Fruit fly (Drosophila melanogaster) whole organism, adult: ENCODE data around the gene CG5928.

Source experiments
- CG11617 ChIP-seq: fragments of 200-800 bp; sonication (Bioruptor generic); optimal IDR thresholded peaks from 2 replicates; lab custom pipeline; 2017; ENCODE audit warnings: mild to moderate bottlenecking, missing biosample characterization, missing genetic modification reagents, missing genetic modification characterization
- CG12768 ChIP-seq: fragments of 200-800 bp; sonication (Bioruptor generic); optimal IDR thresholded peaks from 2 replicates; lab custom pipeline; 2017; ENCODE audit warnings: missing biosample characterization, missing genetic modification characterization, mild to moderate bottlenecking, moderate library complexity, missing genetic modification reagents
- CG1620 ChIP-seq: fragments of 200-800 bp; sonication (Bioruptor generic); optimal IDR thresholded peaks from 2 replicates; lab custom pipeline; 2016; ENCODE audit warnings: missing biosample characterization, missing genetic modification characterization
- CG33017 ChIP-seq: fragments of 200-800 bp; sonication (Bioruptor generic); optimal IDR thresholded peaks from 2 replicates; lab custom pipeline; 2018; ENCODE audit warnings: missing biosample characterization, mild to moderate bottlenecking, missing genetic modification characterization, moderate library complexity
- CG5204 ChIP-seq: fragments of 200-800 bp; sonication (Bioruptor generic); optimal IDR thresholded peaks from 2 replicates; lab custom pipeline; 2016; ENCODE audit warnings: missing biosample characterization, missing genetic modification characterization
- CG7045 ChIP-seq: fragments of 200-800 bp; sonication (Bioruptor generic); optimal IDR thresholded peaks from 2 replicates; lab custom pipeline; 2017; ENCODE audit warnings: missing biosample characterization, mild to moderate bottlenecking, missing genetic modification characterization
- CG7101 ChIP-seq: fragments of 200-800 bp; sonication (Bioruptor generic); optimal IDR thresholded peaks from 2 replicates; lab custom pipeline; 2018; ENCODE audit warnings: missing biosample characterization, mild to moderate bottlenecking, missing genetic modification characterization, moderate library complexity
- Clk ChIP-seq: fragments of 200-800 bp; sonication (Bioruptor generic); optimal IDR thresholded peaks from 2 replicates; lab custom pipeline; 2017; ENCODE audit warnings: missing biosample characterization, missing genetic modification characterization
- Crg-1 ChIP-seq: fragments of 200-800 bp; sonication (Bioruptor generic); optimal IDR thresholded peaks from 2 replicates; lab custom pipeline; 2016; ENCODE audit warnings: missing biosample characterization, missing genetic modification characterization
- Hr96 ChIP-seq: fragments of 200-800 bp; sonication (Bioruptor generic); optimal IDR thresholded peaks from 2 replicates; lab custom pipeline; 2016; ENCODE audit warnings: missing biosample characterization, missing genetic modification characterization
- Mnt ChIP-seq: fragments of 200-800 bp; sonication (Bioruptor generic); optimal IDR thresholded peaks from 2 replicates; lab custom pipeline; 2016; ENCODE audit warnings: missing biosample characterization, mild to moderate bottlenecking, missing genetic modification characterization
- bab1 ChIP-seq: fragments of 200-800 bp; sonication (Bioruptor generic); optimal IDR thresholded peaks from 3 replicates; lab custom pipeline; 2019; ENCODE audit warnings: missing biosample characterization, mild to moderate bottlenecking, missing genetic modification characterization, moderate library complexity
- cic ChIP-seq: fragments of 200-800 bp; sonication (Bioruptor generic); optimal IDR thresholded peaks from 2 replicates; lab custom pipeline; 2017; ENCODE audit warnings: missing biosample characterization, mild to moderate bottlenecking, missing genetic modification characterization, moderate library complexity
- cnc ChIP-seq, 2 experiments: fragments of >200 bp; optimal IDR thresholded peaks; 2 replicates each; lab custom pipeline; 2017
- kay ChIP-seq: fragments of 200-800 bp; sonication (Bioruptor generic); peaks from one replicate; lab custom pipeline; 2016; ENCODE audit warnings: missing biosample characterization, missing genetic modification characterization, borderline replicate concordance
- ovo ChIP-seq: fragments of 200-800 bp; sonication (Bioruptor generic); optimal IDR thresholded peaks from 2 replicates; lab custom pipeline; 2016; ENCODE audit warnings: missing biosample characterization, missing genetic modification characterization
- pad ChIP-seq: fragments of 200-800 bp; sonication (Bioruptor generic); optimal IDR thresholded peaks from 3 replicates; lab custom pipeline; 2017; ENCODE audit warnings: missing biosample characterization, missing genetic modification characterization, mild to moderate bottlenecking, moderate library complexity, missing genetic modification reagents
- tj ChIP-seq: fragments of 200-800 bp; sonication (Bioruptor generic); optimal IDR thresholded peaks from 3 replicates; lab custom pipeline; 2017; ENCODE audit warnings: missing biosample characterization, mild to moderate bottlenecking, missing genetic modification characterization, moderate library complexity
- toe ChIP-seq: fragments of 200-800 bp; sonication (Bioruptor generic); optimal IDR thresholded peaks from 2 replicates; lab custom pipeline; 2016; ENCODE audit warnings: missing biosample characterization, missing genetic modification characterization

Gene CG5928

DNA sequence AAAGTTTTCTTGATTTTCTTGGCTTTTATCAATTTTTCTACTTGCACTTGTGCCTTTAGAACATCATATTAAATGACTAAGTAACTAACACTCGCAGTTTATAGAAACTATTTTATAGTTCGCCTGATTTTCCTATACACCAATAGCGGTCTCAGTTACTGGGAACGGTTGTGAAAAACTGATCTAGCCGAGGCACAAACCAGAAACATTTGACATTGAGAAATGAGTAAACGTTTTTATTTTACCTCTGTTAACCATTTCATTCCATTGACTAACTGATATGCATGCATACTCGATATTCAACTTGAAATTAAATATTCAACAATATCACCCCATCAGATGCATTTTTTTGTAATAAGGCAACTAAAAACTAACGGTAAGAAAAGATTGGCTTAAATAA lies 32.4 kb upstream of the CG5928 start:
- TF ChIP-seq CG7101 (tag; lab: Kevin White, UChicago) = no peak
- no peak for TF ChIP-seq Hr96
- TF ChIP-seq CG7045 (GFP tag; lab: Kevin White, UChicago) = no peak
- TF ChIP-seq CG1620 (GFP tag; lab: Kevin White, UChicago) = no peak
- no peak for TF ChIP-seq Crg-1 (GFP tag; lab: Kevin White, UChicago)
- TF ChIP-seq CG12768 (GFP tag; lab: Kevin White, UChicago) = no peak
- TF ChIP-seq Clk (GFP tag; lab: Kevin White, UChicago) = no peak
- no peak for TF ChIP-seq CG5204 (GFP tag; lab: Kevin White, UChicago)
- TF ChIP-seq CG11617 = no peak
- TF ChIP-seq kay (GFP tag; lab: Kevin White, UChicago) = no peak
- TF ChIP-seq CG33017 (tag; lab: Kevin White, UChicago) = no peak

DNA sequence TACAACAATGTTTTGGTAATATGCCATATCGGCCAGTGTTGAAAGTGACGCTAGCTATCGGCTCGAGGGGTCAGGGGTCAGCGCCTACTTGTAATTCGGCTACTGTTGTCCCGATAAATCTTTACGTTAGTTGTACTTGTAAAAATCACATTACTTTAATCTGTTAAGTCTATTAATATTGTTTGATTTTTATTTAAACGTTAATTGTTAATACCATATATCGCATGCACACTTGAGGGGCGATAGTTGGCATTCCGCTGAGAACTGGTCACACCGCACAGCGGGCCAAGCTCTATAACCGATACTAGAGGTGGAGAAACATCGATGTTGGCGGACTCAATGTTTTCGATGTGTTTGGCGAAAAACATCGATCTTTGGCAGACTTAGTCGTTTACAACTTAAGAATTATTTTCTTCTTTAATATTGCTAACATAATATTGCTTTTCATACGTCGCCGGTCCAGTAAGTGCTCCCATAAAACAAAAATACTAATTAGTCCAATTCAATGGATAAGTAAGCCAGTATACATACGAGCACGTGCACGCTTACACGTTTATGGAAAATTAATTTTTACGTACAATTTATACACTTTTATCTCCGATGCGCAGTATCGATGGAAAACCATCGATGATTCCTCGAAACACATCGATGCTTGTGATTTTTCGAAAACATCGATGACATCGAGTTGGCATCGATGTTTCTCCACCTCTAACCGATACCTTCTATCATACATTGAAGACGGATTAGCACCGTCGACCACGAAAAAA lies 30.4 kb upstream of the CG5928 start, which contains the start of the genes rux and MCTS1:
Gene rux (minus strand): TSS at position 621 of the 767 bp plus-strand sequence.
Gene MCTS1 (plus strand): TSS at position 713 of the 767 bp plus-strand sequence.
- peak; percentile 28 for TF ChIP-seq CG5204 (GFP tag; lab: Kevin White, UChicago)
- TF ChIP-seq kay (GFP tag; lab: Kevin White, UChicago) = peak; percentile 7
- peak; percentile 16 for TF ChIP-seq CG12768 (GFP tag; lab: Kevin White, UChicago)
- TF ChIP-seq bab1 = peak; percentile 26
- peak; percentile 30 for TF ChIP-seq ovo
- peak; percentile 40 for TF ChIP-seq pad
- peak; percentile 3 for TF ChIP-seq tj (GFP tag; lab: Kevin White, UChicago)
- no peak for TF ChIP-seq CG7045 (GFP tag; lab: Kevin White, UChicago)
- TF ChIP-seq toe (GFP tag; lab: Kevin White, UChicago) = peak; percentile 58
- no peak for TF ChIP-seq cnc (optimal IDR thresholded peaks at IDR 0.05; lab: Kevin White, UChicago)
- TF ChIP-seq cic (GFP tag; lab: Kevin White, UChicago) = no peak
- peak; percentile 27 for TF ChIP-seq CG11617
- TF ChIP-seq CG1620 (GFP tag; lab: Kevin White, UChicago) = peak; percentile 53
- TF ChIP-seq Hr96 = peak; percentile 59
- peak; percentile 55 for TF ChIP-seq CG7101 (tag; lab: Kevin White, UChicago)
- no peak for TF ChIP-seq CG33017 (tag; lab: Kevin White, UChicago)
- TF ChIP-seq Mnt = peak; percentile 53
- peak; percentile 48 for TF ChIP-seq Crg-1 (GFP tag; lab: Kevin White, UChicago)

DNA sequence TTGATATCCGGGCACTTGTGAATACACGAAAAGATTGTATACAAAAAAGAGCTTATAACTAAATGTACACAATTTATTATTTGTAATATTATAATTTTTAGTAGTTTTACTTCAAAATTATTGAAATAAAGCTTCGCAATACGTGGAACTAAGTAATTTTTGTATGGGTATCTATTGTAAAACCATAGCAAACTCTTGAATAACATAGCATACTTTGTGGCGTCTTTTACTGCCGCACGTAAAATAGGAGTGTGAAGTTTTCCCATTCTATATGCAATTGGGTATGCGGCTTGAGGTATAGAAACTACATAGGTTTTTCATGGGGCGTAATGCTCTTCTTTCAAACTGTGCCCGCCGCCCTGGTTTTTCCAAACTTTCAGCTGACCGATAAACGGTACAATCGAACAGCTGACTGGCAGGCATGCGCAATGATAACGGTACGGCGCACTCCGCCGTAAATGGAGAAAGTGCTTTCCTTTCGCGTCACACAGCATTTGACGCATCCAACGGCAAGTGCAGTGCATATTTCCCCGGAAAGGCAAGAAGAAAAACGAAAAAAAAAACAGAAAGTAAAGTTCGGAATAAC lies 28.2 kb upstream of the CG5928 start, which contains the start of gene CG5937:
Gene CG5937 (plus strand): TSS at position 575 of the 586 bp plus-strand sequence.
- TF ChIP-seq pad = peak; percentile 7
- TF ChIP-seq ovo = no peak
- peak; percentile 13 for TF ChIP-seq CG11617
- TF ChIP-seq CG7045 (GFP tag; lab: Kevin White, UChicago) = peak; percentile 20

DNA sequence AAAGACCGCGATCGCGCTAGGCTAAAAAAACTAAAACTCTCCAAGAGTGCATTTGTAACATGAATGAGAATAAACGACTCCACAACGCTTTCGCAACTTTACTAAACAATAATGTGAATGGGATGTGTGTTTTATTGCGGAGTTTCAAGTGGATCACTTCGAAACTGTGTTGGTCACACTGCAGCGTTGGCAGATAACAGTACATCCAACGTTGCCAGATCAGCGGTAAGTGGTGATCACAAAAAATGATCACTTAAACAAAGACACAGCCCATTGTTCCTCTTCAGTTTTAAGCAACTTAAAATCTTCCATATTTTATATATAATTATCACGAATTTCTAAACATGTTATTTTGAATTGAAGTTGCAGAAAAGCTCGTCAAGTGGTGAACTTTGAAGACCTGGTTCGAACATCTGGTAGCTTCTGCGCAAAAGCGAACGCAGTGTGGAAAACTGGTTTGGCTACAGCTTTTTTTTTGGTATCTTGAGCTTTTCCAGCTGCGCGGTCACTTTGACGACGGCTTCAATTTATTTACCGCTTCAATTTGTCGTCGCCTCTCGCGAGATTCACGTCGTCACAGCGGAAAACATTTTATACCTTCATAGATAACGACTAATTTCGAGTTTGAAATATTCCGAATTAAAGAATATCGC lies 17.4 kb upstream of the CG5928 start, which contains the start of gene CG5921:
Gene CG5921 (plus strand): TSS at position 547 of the 653 bp plus-strand sequence.
- TF ChIP-seq bab1 (peak; percentile 23), CG33017 (tag; lab: Kevin White, UChicago) (no peak), cnc (optimal IDR thresholded peaks at IDR 0.05; lab: Kevin White, UChicago) (no peak)

DNA sequence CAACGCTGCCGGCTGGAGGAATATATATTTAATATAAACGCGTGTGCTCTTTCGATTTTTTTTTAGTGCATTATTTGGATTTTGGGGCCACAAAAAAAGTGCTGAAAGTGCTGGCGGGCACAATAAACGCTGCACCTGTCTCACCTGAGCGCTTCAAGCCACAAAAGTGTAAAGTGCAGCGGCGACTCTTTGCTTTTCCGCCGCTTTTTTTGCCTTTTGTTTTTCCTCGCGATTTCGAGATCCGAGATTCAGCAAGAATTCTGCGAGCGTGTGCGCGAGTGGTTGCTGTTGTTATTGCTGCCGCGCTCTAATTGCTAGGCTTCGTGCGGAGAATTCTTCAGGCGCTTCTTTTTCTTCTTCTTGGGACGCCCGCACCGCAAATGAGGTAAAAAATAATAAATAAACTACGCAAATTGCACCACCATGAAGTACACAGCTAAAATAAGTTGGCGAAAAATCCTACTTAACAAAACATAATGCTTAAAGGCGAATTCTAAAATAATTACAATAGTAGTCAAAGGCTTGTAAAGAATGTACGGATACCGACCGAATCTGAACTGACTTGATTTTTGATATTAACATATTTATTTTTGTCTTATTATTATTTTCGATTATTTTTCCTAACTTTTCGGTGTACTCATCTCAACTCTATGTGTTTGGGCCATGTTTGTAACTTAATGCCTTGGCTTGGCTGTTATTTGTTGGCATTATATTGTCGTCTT lies 16.7 kb upstream of the CG5928 start:
- TF ChIP-seq CG11617 (no peak), ovo (no peak), tj (GFP tag; lab: Kevin White, UChicago) (peak; percentile 100), CG1620 (GFP tag; lab: Kevin White, UChicago) (no peak), Crg-1 (GFP tag; lab: Kevin White, UChicago) (no peak), kay (GFP tag; lab: Kevin White, UChicago) (no peak)

DNA sequence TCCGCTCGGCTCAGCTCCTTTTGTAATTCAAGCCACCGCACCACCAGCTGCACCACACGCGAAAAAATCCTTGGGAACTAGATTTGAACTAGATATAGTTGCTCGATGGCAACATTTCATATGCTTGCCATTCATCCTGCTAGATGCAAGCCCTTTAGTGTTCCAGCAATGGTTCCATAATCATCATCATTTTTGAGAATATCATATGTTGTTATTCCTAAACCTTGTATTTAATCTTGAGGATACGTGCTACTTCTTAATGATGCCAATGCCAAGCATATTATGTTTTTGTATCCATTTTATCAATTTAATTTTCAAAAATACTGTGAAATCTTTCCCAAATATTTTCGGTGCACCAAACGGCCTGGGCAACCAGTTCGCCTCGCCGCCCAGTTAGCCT lies 14.9 kb upstream of the CG5928 start:
- TF ChIP-seq cnc (optimal IDR thresholded peaks at IDR 0.05; lab: Kevin White, UChicago) (no peak), CG7045 (GFP tag; lab: Kevin White, UChicago) (no peak), cic (GFP tag; lab: Kevin White, UChicago) (no peak), CG7101 (tag; lab: Kevin White, UChicago) (no peak), bab1 (no peak), ovo (no peak), CG5204 (GFP tag; lab: Kevin White, UChicago) (no peak), pad (no peak), CG1620 (GFP tag; lab: Kevin White, UChicago) (no peak), Hr96 (no peak), CG12768 (GFP tag; lab: Kevin White, UChicago) (no peak), kay (GFP tag; lab: Kevin White, UChicago) (no peak), Clk (GFP tag; lab: Kevin White, UChicago) (no peak), Mnt (no peak), Crg-1 (GFP tag; lab: Kevin White, UChicago) (no peak), tj (GFP tag; lab: Kevin White, UChicago) (no peak), CG33017 (tag; lab: Kevin White, UChicago) (no peak), CG11617 (no peak)
